Fruit fly (Drosophila melanogaster): ENCODE results near the gene ND-B14.5B.

Gene ND-B14.5B

DNA sequence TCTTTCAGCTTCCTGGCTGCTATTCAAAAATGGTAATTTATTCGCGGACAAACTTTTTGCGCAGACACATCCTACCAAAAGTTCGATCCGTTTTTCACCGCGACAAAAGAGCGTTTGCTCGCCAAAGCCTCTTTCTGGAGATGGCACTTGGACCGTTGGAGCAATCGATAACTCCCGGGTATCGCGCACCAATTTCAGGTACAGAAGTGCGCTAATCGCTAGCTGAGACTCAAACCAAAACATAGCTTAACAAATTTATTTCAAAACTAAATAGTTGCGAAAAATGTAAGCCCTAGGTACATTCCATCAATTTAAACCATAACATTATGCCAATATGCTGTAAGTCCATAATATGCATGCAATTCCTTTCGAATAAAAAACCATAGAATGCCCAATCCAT lies 939 bp downstream of the ND-B14.5B start, which contains the start of gene toc (continued):
- TF ChIP-seq Optix (GFP tag; IDR thresholded peaks at IDR 0.05), result no peak
- TF ChIP-seq CG2120 (GFP tag; optimal IDR thresholded peaks at IDR 0.05), result no peak
- no peak for TF ChIP-seq CG34422 (GFP tag; IDR thresholded peaks at IDR 0.05)
- no peak for TF ChIP-seq CG32767 (GFP tag; IDR thresholded peaks at IDR 0.05)
- no peak for TF ChIP-seq bsh (GFP tag; optimal IDR thresholded peaks at IDR 0.05)
- no peak for TF ChIP-seq prd (optimal IDR thresholded peaks at IDR 0.05)
- TF ChIP-seq prd (GFP tag; IDR thresholded peaks at IDR 0.05), result no peak
- TF ChIP-seq Xrp1 (GFP tag; IDR thresholded peaks at IDR 0.05), result no peak
- TF ChIP-seq Xbp1 (GFP tag; optimal IDR thresholded peaks at IDR 0.05), result no peak
- TF ChIP-seq Ssrp (tag; optimal IDR thresholded peaks at IDR 0.05), result no peak
- TF ChIP-seq CG8359 (GFP tag; optimal IDR thresholded peaks at IDR 0.05; ENCODE audit: borderline replicate concordance), result no peak
- TF ChIP-seq Ptx1 (GFP tag; IDR thresholded peaks at IDR 0.05), result no peak
- no peak for TF ChIP-seq CG7271 (tag; optimal IDR thresholded peaks at IDR 0.05)
- no peak for TF ChIP-seq disco-r (GFP tag; optimal IDR thresholded peaks at IDR 0.05)
- TF ChIP-seq CG33213 (GFP tag; optimal IDR thresholded peaks at IDR 0.05), result peak; percentile 32
- no peak for TF ChIP-seq HLH3B (GFP tag; IDR thresholded peaks at IDR 0.05)
- no peak for TF ChIP-seq D19B (GFP tag; optimal IDR thresholded peaks at IDR 0.05)
- no peak for TF ChIP-seq CG12219 (GFP tag; optimal IDR thresholded peaks at IDR 0.05)

DNA sequence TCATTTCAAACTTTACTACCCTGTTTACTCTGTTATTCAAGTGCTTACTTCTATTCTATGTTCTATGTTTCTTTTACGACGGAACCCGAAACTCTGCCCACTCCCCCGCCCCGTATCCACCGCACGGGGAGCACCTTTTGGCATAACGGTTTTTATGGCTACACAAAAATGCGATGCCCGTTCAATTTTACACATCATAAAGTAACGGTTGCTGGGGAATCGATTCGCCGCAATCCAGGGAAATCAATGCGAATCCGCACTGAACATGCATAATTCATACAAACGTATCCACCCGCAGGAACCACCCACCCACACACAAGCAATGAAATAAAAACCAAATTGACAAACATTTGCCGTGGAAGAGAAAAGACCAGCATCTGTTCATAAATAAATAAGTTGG lies 1.7 kb downstream of the ND-B14.5B start:
- TF ChIP-seq crol (GFP tag; IDR thresholded peaks at IDR 0.05) (peak; percentile 6; the same call in 1 of the 2 replicates), pum (GFP tag; optimal IDR thresholded peaks at IDR 0.05) (no peak), CG4360 (GFP tag; IDR thresholded peaks at IDR 0.05) (no peak), Usf (GFP tag; optimal IDR thresholded peaks at IDR 0.05) (no peak), nom (GFP tag; optimal IDR thresholded peaks at IDR 0.05) (no peak), onecut (GFP tag; IDR thresholded peaks at IDR 0.05) (peak; percentile 53), Poxn (GFP tag; IDR thresholded peaks at IDR 0.05) (no peak), mam (GFP tag; optimal IDR thresholded peaks at IDR 0.05) (no peak), ac (GFP tag; optimal IDR thresholded peaks at IDR 0.05) (no peak), CG17568 (GFP tag; optimal IDR thresholded peaks at IDR 0.05) (no peak), CG13894 (tag; optimal IDR thresholded peaks at IDR 0.05) (no peak), cato (GFP tag; optimal IDR thresholded peaks at IDR 0.05; ENCODE audit: borderline replicate concordance) (no peak), cg (GFP tag; optimal IDR thresholded peaks at IDR 0.05) (no peak)

DNA sequence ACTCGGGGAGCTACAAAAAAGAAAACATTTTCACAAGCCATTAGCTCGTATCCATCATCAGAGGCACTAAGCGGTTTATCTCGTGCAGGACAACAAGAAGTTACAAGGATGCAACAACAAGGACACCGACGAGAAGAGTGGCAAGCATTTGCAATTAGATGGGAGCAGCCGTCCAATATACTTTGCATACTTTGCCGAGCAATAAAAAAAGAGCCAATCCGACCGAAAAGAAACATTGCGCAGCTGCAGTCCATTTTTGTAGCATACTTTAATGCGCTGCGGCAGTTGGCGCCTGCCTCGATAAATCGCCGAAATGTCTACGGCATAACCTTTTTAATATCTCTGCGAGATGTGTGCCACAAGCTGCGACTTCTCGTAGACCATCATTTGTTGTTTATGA lies 14.0 kb downstream of the ND-B14.5B start:
- TF ChIP-seq stwl (tag; optimal IDR thresholded peaks at IDR 0.05) (no peak), CTCF (GFP tag; optimal IDR thresholded peaks at IDR 0.05) (peak; percentile 39), sim (GFP tag; IDR thresholded peaks at IDR 0.05) (peak; percentile 32; the same call in 1 of the 2 replicates), CG11504 (tag; optimal IDR thresholded peaks at IDR 0.05) (peak; percentile 27)

DNA sequence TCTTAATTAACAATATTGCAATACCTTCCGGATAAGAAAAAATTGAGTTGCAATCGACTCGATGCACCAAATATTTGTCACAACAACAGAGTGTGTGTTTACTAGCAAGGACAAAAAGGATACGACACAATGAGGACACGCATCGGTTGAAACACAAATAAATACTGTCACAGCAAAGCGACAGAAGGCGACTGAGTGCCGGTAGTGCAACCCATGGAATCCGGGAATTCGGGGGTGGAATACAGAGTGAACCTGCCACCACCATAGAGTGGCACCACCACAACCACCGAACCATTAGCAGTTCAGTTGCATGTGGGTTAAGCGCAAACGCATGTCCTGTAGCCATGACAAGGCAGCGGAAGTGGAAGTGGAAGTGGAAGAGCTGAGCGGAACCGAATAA lies 15.2 kb downstream of the ND-B14.5B start:
- TF ChIP-seq CG12659 (GFP tag; optimal IDR thresholded peaks at IDR 0.05), result no peak
- TF ChIP-seq nerfin-1 (tag; optimal IDR thresholded peaks at IDR 0.05), result peak; percentile 94

DNA sequence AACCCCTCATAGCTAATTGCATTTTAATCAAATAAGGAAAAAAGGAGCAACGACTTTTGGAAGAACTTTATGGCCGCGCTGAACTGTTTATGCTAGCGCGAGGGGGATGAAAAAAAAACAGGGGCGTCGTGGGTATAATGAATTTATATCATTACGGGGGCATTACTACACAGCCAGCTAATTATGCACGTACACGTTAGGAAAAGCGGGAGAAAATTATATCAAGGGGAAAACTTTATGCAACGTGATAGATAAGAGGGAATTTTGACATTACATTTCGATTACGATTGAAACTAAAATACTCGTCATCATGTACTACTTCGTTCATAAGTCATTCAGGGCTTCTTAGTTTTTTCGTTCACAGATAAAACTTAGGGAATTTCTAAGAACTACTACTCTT lies 17.3 kb downstream of the ND-B14.5B start, which contains the start of gene CG15403:
Gene CG15403, plus strand, starts transcription at position 301 of the 400 bp plus-strand sequence.
- TF ChIP-seq cas (GFP tag; IDR thresholded peaks at IDR 0.05) (no peak), nerfin-1 (tag; optimal IDR thresholded peaks at IDR 0.05) (no peak), Doc2 (GFP tag; IDR thresholded peaks at IDR 0.05) (no peak), CG7987 (GFP tag; optimal IDR thresholded peaks at IDR 0.05) (no peak), NC2α (GFP tag; optimal IDR thresholded peaks at IDR 0.05) (no peak)

All from whole organism, embryonic.